Worm (Caenorhabditis elegans) whole organism, L4/young adult: ENCODE measurements around the gene Y113G7B.28.

Experiments used
- W03F9.2 ChIP-seq: fragments of 150-350 bp; optimal IDR thresholded peaks from 2 replicates; lab custom pipeline; 2014; ENCODE audit warnings: missing biosample characterization, missing genetic modification characterization
- dao-5 ChIP-seq: sonication (generic microtip); optimal IDR thresholded peaks from 2 replicates; lab custom pipeline; 2016; ENCODE audit warnings: missing genotype, missing genetic modification characterization, moderate library complexity, missing compliant biosample characterization
- him-1 ChIP-seq: sonication (generic microtip); optimal IDR thresholded peaks from 2 replicates; lab custom pipeline; 2016; ENCODE audit warnings: missing genotype, missing genetic modification reagents, missing genetic modification characterization, missing compliant biosample characterization

Gene Y113G7B.28

DNA sequence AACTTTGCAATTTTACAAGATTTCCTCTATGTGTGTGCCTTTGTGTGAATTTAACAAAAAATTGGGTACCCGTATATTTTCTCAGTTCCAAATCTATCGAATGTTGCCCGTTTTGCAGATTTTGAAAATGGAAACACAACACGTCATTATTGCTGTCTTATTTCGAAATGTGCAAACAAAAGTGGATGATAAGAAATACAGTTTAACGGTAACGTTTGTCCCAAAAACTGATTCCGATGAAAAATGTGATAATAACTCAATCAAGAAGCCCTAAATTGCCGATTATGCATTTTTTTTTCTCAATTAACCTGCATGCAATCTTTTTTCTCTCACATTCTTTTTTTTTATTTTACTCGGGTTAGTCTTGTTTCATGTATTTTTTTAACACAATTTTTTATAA lies 29.5 kb downstream of the Y113G7B.28 start:
- no peak for TF ChIP-seq W03F9.2 (tag; lab: Kevin White, UChicago)
- no peak for TF ChIP-seq dao-5
- TF ChIP-seq him-1 (tag; lab: Kevin White, UChicago), result no peak

- TF ChIP-seq dao-5, result no peak
- TF ChIP-seq W03F9.2 (tag; lab: Kevin White, UChicago), result no peak
- no peak for TF ChIP-seq him-1 (tag; lab: Kevin White, UChicago)
Observed at ce11 chrV:20233743-20234142, 38.0 kb downstream of the Y113G7B.28 start, which contains the start of gene Y113G7B.15. Gene Y113G7B.15, minus strand, starts transcription at chrV:20233843.

DNA sequence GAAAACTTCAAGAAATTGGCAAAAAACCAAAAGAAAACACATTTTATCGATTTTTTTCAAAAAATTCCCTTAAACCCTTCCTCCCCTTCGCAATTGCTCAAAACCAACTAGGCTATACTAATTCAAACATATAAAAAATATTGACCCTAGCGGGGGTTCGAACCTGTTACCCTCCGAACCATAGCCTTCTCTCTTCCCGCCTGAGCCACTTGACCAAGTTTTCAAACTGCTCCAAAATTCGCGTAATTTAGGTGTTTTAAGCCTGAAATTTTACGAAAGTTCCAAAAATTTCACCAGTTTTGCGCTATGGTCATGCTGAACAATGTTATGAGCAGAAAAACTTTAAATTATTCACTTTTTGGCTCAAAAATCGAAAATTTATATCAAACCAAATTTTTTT lies 38.7 kb downstream of the Y113G7B.28 start:
- TF ChIP-seq dao-5, result no peak

ce11 chrV:20235231-20235630 lies 39.4 kb downstream of the Y113G7B.28 start:
- TF ChIP-seq W03F9.2 (tag; lab: Kevin White, UChicago) (no peak), dao-5 (no peak), him-1 (tag; lab: Kevin White, UChicago) (no peak)

ce11 chrV:20237429-20237828 lies 41.6 kb downstream of the Y113G7B.28 start, which contains the start of gene sld-5:
Gene sld-5, minus strand, starts transcription at chrV:20237745.
- TF ChIP-seq him-1 (tag; lab: Kevin White, UChicago), result no peak
- no peak for TF ChIP-seq W03F9.2 (tag; lab: Kevin White, UChicago)
- no peak for TF ChIP-seq dao-5

DNA sequence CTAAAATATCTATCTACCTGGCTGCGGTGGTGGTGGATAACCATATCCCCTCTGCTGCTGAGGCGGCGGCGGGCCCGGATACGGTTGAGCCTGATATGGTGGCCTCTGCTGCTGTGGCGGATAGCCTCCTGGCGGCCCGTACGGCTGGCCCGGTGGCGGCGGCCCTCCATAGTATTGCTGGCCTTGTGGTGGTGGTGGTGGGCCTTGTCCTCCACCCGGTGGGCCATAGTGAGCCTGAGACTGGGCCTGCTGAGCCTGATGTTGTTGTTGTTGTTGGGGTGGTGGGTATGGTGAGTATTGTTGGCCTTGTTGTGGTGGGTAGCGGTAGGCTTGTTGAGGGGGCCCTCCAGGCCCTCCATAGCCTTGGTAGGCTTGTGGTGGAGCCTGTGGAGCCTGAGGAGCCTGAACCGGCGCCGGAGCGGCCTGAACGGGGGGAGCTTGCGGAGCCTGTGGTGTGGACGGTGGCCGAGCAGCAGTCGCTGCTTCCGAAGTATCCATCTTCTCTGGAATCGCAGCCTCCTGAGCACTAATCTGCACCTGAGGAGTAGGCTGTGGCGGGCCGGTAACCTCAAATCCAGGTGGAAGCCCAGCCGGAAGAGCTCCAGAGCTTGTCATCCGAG lies 45.6 kb downstream of the Y113G7B.28 start:
- TF ChIP-seq him-1 (tag; lab: Kevin White, UChicago), result no peak
- TF ChIP-seq W03F9.2 (tag; lab: Kevin White, UChicago), result no peak
- TF ChIP-seq dao-5, result no peak
